Worm (Caenorhabditis elegans): ENCODE results near the gene nhr-228.

DNA sequence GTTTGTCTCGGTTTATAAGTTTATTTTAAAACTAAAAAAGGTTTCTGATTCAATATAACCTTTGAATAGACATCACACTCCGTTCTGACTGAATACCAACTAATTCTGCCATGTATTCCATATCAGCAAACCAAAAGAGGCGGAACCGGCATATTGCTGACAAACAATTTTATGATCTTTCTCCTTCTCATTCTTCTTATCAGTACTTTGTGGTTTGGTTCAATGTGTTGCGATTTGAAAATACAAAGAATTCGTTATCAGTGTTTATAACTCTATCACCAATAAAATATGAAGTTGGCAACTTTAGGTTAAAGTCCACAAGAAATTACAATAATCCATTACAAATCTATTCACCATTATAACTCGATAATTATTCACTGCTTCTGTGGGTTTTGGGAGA, 42.7 kb downstream of the nhr-228 start:
- TF ChIP-seq klf-2 (GFP tag; conservative IDR thresholded peaks at IDR 0.05) (no peak), tab-1 (GFP tag; IDR thresholded peaks at IDR 0.05) (no peak), ref-1 (GFP tag; conservative IDR thresholded peaks at IDR 0.05) (no peak), ztf-23 (GFP tag; IDR thresholded peaks at IDR 0.05) (no peak)

All from whole organism, midembryonic.